Fruit fly (Drosophila melanogaster) whole organism, larva: ENCODE measurements around the gene Wdr37.

Experiments used
- noc ChIP-seq: fragments of 200-800 bp; sonication (Bioruptor generic); optimal IDR thresholded peaks from 3 replicates; lab custom pipeline; 2019; ENCODE audit warnings: missing biosample characterization, mild to moderate bottlenecking, missing genetic modification characterization, moderate library complexity

Gene Wdr37

dm6 chr3R:18412279-18413214 is 10.0 kb upstream of the Wdr37 start, which contains the start of gene CG31122:
Gene CG31122 (minus strand): TSS chr3R:18412874.
- TF ChIP-seq noc (tag; lab: Kevin White, UChicago), result peak; percentile 41

dm6 chr3R:18411205-18411749 is 8.8 kb upstream of the Wdr37 start, which contains the start of gene CG10864:
Gene CG10864 (minus strand): TSS chr3R:18411631.
- TF ChIP-seq noc (tag; lab: Kevin White, UChicago), result no peak

dm6 chr3R:18404713-18405112 is 2.2 kb upstream of the Wdr37 start, which contains the start of gene CG7685:
Gene CG7685 (plus strand): TSS chr3R:18404940.
- TF ChIP-seq noc (tag; lab: Kevin White, UChicago), result peak; percentile 77

- no peak for TF ChIP-seq noc (tag; lab: Kevin White, UChicago)
Measured at dm6 chr3R:18399698-18400020, 2.9 kb downstream of the Wdr37 start.

dm6 chr3R:18398954-18399697 is 3.4 kb downstream of the Wdr37 start, which contains the start of gene Vha100-2:
Gene Vha100-2 (minus strand): TSS chr3R:18399169.
- TF ChIP-seq noc (tag; lab: Kevin White, UChicago), result peak; percentile 47

dm6 chr3R:18398460-18398901 is 4.0 kb downstream of the Wdr37 start:
- no peak for TF ChIP-seq noc (tag; lab: Kevin White, UChicago)

DNA sequence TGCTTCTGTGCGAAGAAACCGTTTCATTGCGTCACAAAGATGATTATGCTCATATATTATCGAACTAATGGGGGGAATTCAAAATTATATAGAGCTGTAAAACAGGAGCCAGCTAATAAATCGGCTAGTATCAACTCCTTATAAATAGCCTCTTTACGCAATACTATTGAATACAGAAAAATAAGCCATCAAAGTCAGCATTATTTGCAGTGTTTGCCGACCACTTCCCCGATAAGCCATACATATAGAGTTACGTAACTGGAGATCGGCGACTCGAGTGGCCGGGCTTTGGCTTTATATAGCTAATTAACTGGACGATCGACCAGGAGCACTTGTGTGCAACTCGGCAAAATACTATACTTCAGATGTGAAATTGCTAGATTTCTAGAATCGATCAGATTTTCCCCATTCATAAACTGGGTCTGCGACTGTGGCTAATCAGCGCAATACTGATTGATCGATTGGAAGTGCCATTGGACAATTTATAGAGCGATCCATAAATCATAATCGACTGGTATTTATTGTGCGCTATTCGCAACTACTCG is 4.6 kb downstream of the Wdr37 start:
- TF ChIP-seq noc (tag; lab: Kevin White, UChicago), result no peak

DNA sequence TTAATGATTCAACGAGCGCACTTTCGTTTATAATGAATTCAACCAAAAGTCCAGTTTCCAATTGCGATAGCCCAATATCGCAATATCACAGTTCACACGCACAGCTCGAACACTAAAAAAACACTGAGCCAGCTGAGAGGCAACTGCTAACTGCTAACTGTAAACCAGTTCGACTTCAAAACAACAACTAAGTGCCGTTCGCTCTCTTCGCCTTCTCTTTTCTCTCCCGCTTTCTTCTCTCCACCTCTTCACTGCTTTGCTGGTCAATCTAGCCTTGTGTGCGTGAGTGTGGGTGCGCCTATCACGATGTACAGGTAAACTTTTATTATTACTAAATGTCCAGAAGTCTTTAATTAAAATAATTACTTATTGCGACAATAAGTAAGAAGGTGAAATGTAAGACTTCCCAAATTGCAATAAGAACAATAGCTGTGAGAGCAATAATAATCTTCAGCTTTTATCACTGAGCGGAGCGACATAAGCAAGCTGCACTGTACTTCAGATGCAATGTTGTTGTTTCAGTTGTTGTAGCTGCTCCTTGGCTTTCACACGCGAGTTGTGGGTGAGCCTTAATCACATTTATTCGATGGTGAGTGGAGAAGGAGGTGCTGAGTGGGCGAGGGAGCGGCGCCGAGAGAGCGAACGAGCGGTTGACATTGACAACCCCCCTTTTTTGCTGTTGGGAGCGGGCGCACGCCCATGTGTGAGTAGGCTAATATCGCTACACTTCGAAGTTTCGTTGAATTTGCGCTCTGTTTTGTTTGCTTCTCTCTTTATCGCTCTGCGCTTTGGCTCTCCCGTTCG is 5.5 kb downstream of the Wdr37 start, which contains the start of gene Vti1b:
Gene Vti1b, plus strand, starts transcription at position 195 of the 804 bp plus-strand sequence.
- peak; percentile 95 for TF ChIP-seq noc (tag; lab: Kevin White, UChicago)

DNA sequence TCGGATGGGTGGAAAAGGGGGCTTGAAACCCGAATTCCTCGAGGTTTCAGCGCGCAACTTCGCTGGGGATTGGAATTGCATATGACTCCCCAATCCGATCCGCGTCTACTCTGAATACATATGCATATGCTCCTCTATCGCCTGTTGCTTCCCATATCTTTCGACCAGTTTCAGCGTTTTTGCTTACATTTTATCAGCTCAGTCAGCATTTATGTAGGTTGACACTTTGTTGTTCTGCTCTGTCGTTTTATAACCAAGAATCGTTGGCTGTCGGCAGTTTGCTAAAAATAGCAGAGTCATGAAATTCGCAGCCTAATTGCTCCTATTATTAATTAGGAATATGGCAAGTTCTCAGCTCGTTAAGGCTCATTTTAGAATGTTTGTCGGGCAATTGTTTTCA is 6.8 kb downstream of the Wdr37 start:
- no peak for TF ChIP-seq noc (tag; lab: Kevin White, UChicago)

dm6 chr3R:18394876-18395275 is 7.6 kb downstream of the Wdr37 start:
- TF ChIP-seq noc (tag; lab: Kevin White, UChicago), result no peak

DNA sequence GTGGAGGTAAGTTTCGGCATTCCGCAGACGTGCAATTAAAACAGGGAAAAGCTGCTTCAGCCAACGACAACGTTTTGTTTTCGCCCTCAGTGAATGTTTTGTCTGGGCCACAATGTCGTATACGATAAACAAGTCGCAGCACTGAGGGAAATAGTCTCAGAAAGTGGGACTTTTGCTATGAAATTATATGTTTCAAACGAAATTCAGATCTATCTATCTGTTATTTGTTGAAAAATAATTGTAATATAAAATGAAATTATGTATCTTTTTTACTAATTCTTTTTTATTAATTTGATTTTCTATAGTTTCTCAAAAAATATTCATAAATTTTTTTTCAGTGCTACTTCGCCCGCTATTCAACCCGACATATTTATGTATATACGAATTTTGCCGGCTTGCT is 9.1 kb downstream of the Wdr37 start:
- peak; percentile 55 for TF ChIP-seq noc (tag; lab: Kevin White, UChicago)

DNA sequence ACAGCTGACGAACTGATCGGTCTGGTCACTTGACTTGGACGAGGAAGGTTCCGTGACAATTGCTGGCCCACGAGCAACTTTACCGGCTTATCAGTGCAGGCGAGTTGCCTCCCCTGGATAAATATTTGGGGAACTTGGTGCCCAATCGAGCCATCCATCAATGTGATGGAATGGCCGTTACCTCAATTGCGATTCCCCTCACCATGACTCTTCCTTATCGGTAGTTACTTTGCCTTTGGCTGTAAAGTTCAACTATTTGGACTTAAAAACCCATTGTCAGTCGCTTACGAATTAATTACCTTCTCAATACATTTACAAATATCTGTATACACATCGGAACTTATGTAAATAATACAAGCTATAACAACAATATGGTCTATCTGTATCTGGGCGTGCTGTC is 12.7 kb downstream of the Wdr37 start, which contains the start of gene Vha100-4:
Gene Vha100-4, minus strand, starts transcription at position 16 of the 400 bp plus-strand sequence.
- no peak for TF ChIP-seq noc (tag; lab: Kevin White, UChicago)

- no peak for TF ChIP-seq noc (tag; lab: Kevin White, UChicago)
Measured at dm6 chr3R:18385593-18385992, 16.9 kb downstream of the Wdr37 start, which contains the start of gene cona. Gene cona (plus strand): TSS chr3R:18385828.

DNA sequence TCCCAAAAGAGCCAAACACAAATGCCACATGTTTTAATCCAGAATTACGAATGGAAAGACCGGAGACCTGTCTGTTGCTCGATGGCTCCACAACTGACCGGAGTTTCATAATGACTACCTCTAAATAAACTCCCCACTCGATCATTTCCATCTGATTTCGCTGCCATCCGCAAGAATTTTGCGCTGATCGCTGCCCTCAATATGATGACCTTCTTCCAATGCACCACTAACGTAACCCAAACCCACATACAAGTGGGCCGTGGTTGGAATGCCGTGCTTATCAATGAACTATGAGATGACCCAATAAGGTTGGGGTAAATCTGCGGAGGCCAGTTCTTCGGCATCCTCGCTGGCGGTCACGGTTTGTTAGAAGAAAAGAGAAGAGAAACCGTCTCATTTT is 17.5 kb downstream of the Wdr37 start, which contains the start of gene CG14309:
Gene CG14309, minus strand, starts transcription at position 101 of the 400 bp plus-strand sequence.
- no peak for TF ChIP-seq noc (tag; lab: Kevin White, UChicago)
